Fruit fly (Drosophila melanogaster) whole organism, wandering third instar larva: ENCODE results near the gene nbs.
A peak's percentile ranks its signal among the peaks of the same experiment; 100 is the strongest.

Experiments used
- Abd-B ChIP-seq: fragments of >200 bp; optimal IDR thresholded peaks from 2 replicates; lab custom pipeline; 2017; ENCODE audit warnings: missing biosample characterization, missing genetic modification characterization
- CG32264 ChIP-seq: fragments of 200-800 bp; sonication (Bioruptor generic); optimal IDR thresholded peaks from 2 replicates; lab custom pipeline; 2016; ENCODE audit warnings: missing biosample characterization, missing genetic modification characterization
- CG9705 ChIP-seq: fragments of 200-800 bp; sonication (Bioruptor generic); optimal IDR thresholded peaks from 2 replicates; lab custom pipeline; 2018; ENCODE audit warnings: missing biosample characterization, mild to moderate bottlenecking, missing genetic modification characterization
- CrebA ChIP-seq: fragments of 200-800 bp; sonication (Bioruptor generic); optimal IDR thresholded peaks from 2 replicates; lab custom pipeline; 2016; ENCODE audit warnings: missing biosample characterization, mild to moderate bottlenecking, missing genetic modification characterization, borderline replicate concordance
- Dfd ChIP-seq: fragments of >200 bp; optimal IDR thresholded peaks from 2 replicates; lab custom pipeline; 2017; ENCODE audit warnings: missing biosample characterization, missing genetic modification characterization
- Dif ChIP-seq: fragments of 200-275, 200-300 bp; sonication (Bioruptor generic); optimal IDR thresholded peaks from 2 replicates; lab custom pipeline; 2018; ENCODE audit warnings: missing biosample characterization, missing genetic modification characterization; ENCODE audit not compliant: partially characterized antibody
- GATAd ChIP-seq: sonication (Bioruptor generic); optimal IDR thresholded peaks from 2 replicates; lab custom pipeline; 2016; ENCODE audit warnings: missing biosample characterization, missing genetic modification characterization
- HLH106 ChIP-seq: fragments of 200-800 bp; optimal IDR thresholded peaks from 3 replicates; lab custom pipeline; 2019; ENCODE audit warnings: missing biosample characterization, mild to moderate bottlenecking, missing genetic modification characterization, moderate library complexity
- Hnf4 ChIP-seq: fragments of 200-800 bp; sonication (Bioruptor generic); optimal IDR thresholded peaks from 2 replicates; lab custom pipeline; 2016; ENCODE audit warnings: missing biosample characterization, mild to moderate bottlenecking, missing genetic modification characterization
- Hr78 ChIP-seq: fragments of >200 bp; optimal IDR thresholded peaks from 2 replicates; lab custom pipeline; 2017; ENCODE audit warnings: missing biosample characterization, missing genetic modification characterization
- Hr83 ChIP-seq: fragments of 200-300 bp; sonication (Bioruptor generic); optimal IDR thresholded peaks from 2 replicates; lab custom pipeline; 2016; ENCODE audit warnings: missing biosample characterization, mild to moderate bottlenecking, missing genetic modification characterization, moderate library complexity; ENCODE audit not compliant: poor library complexity, severe bottlenecking
- Jra ChIP-seq: sonication (Bioruptor generic); optimal IDR thresholded peaks from 2 replicates; lab custom pipeline; 2016; ENCODE audit warnings: missing biosample characterization, missing genetic modification characterization
- Mio ChIP-seq: sonication (Bioruptor generic); optimal IDR thresholded peaks from 2 replicates; lab custom pipeline; 2016; ENCODE audit warnings: missing biosample characterization, missing genetic modification characterization
- Myc ChIP-seq: fragments of >200 bp; optimal IDR thresholded peaks from 2 replicates; lab custom pipeline; 2017
- N ChIP-seq: fragments of >200 bp; optimal IDR thresholded peaks from 2 replicates; lab custom pipeline; 2018; ENCODE audit warnings: missing biosample characterization, missing external identifiers, missing genetic modification characterization
- OdsH ChIP-seq: fragments of 200-800 bp; sonication (Bioruptor generic); optimal IDR thresholded peaks from 2 replicates; lab custom pipeline; 2016; ENCODE audit warnings: missing biosample characterization, mild to moderate bottlenecking, missing genetic modification characterization
- Rel ChIP-seq, 2 experiments: fragments of 200-800 bp; sonication (Bioruptor generic) in 1 of 2; optimal IDR thresholded peaks; 2 replicates in 1 of 2; 3 replicates in 1 of 2; lab custom pipeline; 2016 to 2019; ENCODE audit warnings: mild to moderate bottlenecking in 2 of 2, missing biosample characterization in 2 of 2, missing genetic modification characterization in 2 of 2, moderate library complexity in 1 of 2
- Sp1 ChIP-seq: fragments of 200-800 bp; sonication (Bioruptor generic); optimal IDR thresholded peaks from 3 replicates; lab custom pipeline; 2019; ENCODE audit warnings: missing biosample characterization, mild to moderate bottlenecking, missing genetic modification characterization, moderate library complexity
- Vsx2 ChIP-seq: fragments of 200-300, 225-300 bp; sonication (Bioruptor generic); optimal IDR thresholded peaks from 2 replicates; lab custom pipeline; 2018; ENCODE audit warnings: missing biosample characterization, missing genetic modification characterization; ENCODE audit not compliant: partially characterized antibody
- br ChIP-seq: fragments of 200-800 bp; sonication (Bioruptor generic); optimal IDR thresholded peaks from 2 replicates; lab custom pipeline; 2016; ENCODE audit warnings: missing biosample characterization, missing genetic modification characterization
- brk ChIP-seq: fragments of 200-800 bp; sonication (Bioruptor generic); optimal IDR thresholded peaks from 2 replicates; lab custom pipeline; 2016; ENCODE audit warnings: missing biosample characterization, mild to moderate bottlenecking, missing genetic modification characterization
- dl ChIP-seq, 2 experiments: fragments of 175-275, 200-275 bp in 1 of 2; fragments of 200-275 bp in 1 of 2; sonication (Bioruptor generic); optimal IDR thresholded peaks; lab custom pipeline; 2018; ENCODE audit warnings: mild to moderate bottlenecking in 2 of 2, missing biosample characterization in 2 of 2, missing genetic modification characterization in 2 of 2, moderate library complexity in 2 of 2; ENCODE audit not compliant: partially characterized antibody in 2 of 2, insufficient read depth in 1 of 2
- dmrt93B ChIP-seq: fragments of 200-800 bp; sonication (Bioruptor generic); optimal IDR thresholded peaks from 2 replicates; lab custom pipeline; 2018; ENCODE audit warnings: missing biosample characterization, mild to moderate bottlenecking, missing genetic modification characterization
- dsf ChIP-seq: sonication (Bioruptor generic); optimal IDR thresholded peaks from 2 replicates; lab custom pipeline; 2016; ENCODE audit warnings: missing biosample characterization, missing genetic modification characterization, borderline replicate concordance
- ey ChIP-seq: fragments of 200-800 bp; sonication (Bioruptor generic); optimal IDR thresholded peaks from 2 replicates; lab custom pipeline; 2016; ENCODE audit warnings: missing biosample characterization, missing genetic modification characterization
- foxo ChIP-seq, 2 experiments: fragments of 200-800 bp; sonication (Bioruptor generic); optimal IDR thresholded peaks; 2 replicates in 1 of 2; 3 replicates in 1 of 2; lab custom pipeline; 2016 to 2017; ENCODE audit warnings: missing biosample characterization in 2 of 2, missing genetic modification characterization in 2 of 2
- fru ChIP-seq: fragments of 200-800 bp; sonication (Bioruptor generic); optimal IDR thresholded peaks from 3 replicates; lab custom pipeline; 2016; ENCODE audit warnings: missing biosample characterization, mild to moderate bottlenecking, missing genetic modification characterization
- h ChIP-seq: fragments of 200-800 bp; sonication (Bioruptor generic); optimal IDR thresholded peaks from 3 replicates; lab custom pipeline; 2016; ENCODE audit warnings: missing biosample characterization, mild to moderate bottlenecking, missing genetic modification characterization
- jim ChIP-seq: fragments of 175-275, 200-325 bp; sonication (Bioruptor generic); optimal IDR thresholded peaks from 2 replicates; lab custom pipeline; 2016; ENCODE audit warnings: missing biosample characterization, mild to moderate bottlenecking, missing genetic modification characterization
- lola ChIP-seq: fragments of >200 bp; optimal IDR thresholded peaks from 2 replicates; lab custom pipeline; 2017; ENCODE audit warnings: missing biosample characterization, missing genetic modification characterization
- pan ChIP-seq: fragments of >200 bp; optimal IDR thresholded peaks from 2 replicates; lab custom pipeline; 2017
- psq ChIP-seq: fragments of 200-800 bp; sonication (Bioruptor generic); optimal IDR thresholded peaks from 3 replicates; lab custom pipeline; 2017; ENCODE audit warnings: missing biosample characterization, mild to moderate bottlenecking, missing genetic modification characterization, moderate library complexity
- rgr ChIP-seq: fragments of 200-800 bp; sonication (Bioruptor generic); optimal IDR thresholded peaks from 3 replicates; lab custom pipeline; 2016; ENCODE audit warnings: missing biosample characterization, mild to moderate bottlenecking, missing genetic modification characterization
- sage ChIP-seq: fragments of 200-800 bp; sonication (Bioruptor generic); optimal IDR thresholded peaks from 2 replicates; lab custom pipeline; 2016; ENCODE audit warnings: missing biosample characterization, mild to moderate bottlenecking, missing genetic modification characterization
- sv ChIP-seq: fragments of 200-800 bp; sonication (Bioruptor generic); optimal IDR thresholded peaks from 3 replicates; lab custom pipeline; 2016; ENCODE audit warnings: missing biosample characterization, missing genetic modification characterization
- tai ChIP-seq: sonication (Bioruptor generic); optimal IDR thresholded peaks from 2 replicates; lab custom pipeline; 2016; ENCODE audit warnings: missing biosample characterization, missing genetic modification characterization
- usp ChIP-seq: fragments of >200 bp; optimal IDR thresholded peaks from 2 replicates; lab custom pipeline; 2017; ENCODE audit warnings: missing biosample characterization, missing genetic modification characterization
- woc ChIP-seq: sonication (Bioruptor generic); optimal IDR thresholded peaks from 2 replicates; lab custom pipeline; 2016; ENCODE audit warnings: missing biosample characterization, mild to moderate bottlenecking, missing genetic modification characterization

The nbs gene

DNA sequence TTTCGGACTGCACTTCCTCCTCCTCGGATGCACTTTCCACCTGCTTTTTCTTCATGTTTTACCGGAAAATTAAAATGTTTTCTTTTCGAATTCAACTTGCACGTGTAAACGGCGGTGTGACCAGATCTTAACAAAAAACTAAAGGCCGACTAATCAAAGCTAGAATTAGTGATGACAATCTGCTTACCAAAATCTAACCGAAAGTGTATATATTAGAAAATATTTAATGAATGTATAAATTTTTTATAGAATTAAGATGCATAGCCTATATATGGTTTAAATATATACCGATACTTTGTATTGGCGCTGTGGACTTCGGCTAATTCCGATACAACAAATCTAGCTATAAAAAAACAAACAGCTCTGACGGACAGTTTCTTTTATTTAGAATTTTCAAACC is 4.1 kb downstream of the nbs start, which contains the start of the genes CG18178 and CG14174:
TSS of gene CG18178 (minus strand) at position 216 of the 400 bp plus-strand sequence.
TSS of gene CG14174 (plus strand) at position 400 of the 400 bp plus-strand sequence.
- TF ChIP-seq Dfd (GFP tag; lab: Kevin White, UChicago) (no peak), sage (GFP tag; lab: Kevin White, UChicago) (no peak), HLH106 (tag; lab: Kevin White, UChicago) (peak; percentile 84), foxo (GFP tag; optimal IDR thresholded peaks at IDR 0.05; lab: Kevin White, UChicago) (peak in 1 of 2 experiments; percentile 47), CrebA (GFP tag; lab: Kevin White, UChicago) (no peak), Jra (GFP tag; lab: Kevin White, UChicago) (no peak), br (no peak), Hnf4 (GFP tag; lab: Kevin White, UChicago) (no peak), pan (lab: Kevin White, UChicago) (no peak), OdsH (GFP tag; lab: Kevin White, UChicago) (peak; percentile 26), CG9705 (GFP tag; lab: Kevin White, UChicago) (peak; percentile 70), rgr (GFP tag; lab: Kevin White, UChicago) (peak; percentile 70), Hr83 (no peak), Myc (lab: Kevin White, UChicago) (peak; percentile 90), tai (GFP tag; lab: Kevin White, UChicago) (no peak), ey (GFP tag; lab: Kevin White, UChicago) (no peak), dsf (GFP tag; lab: Kevin White, UChicago) (no peak), dmrt93B (peak; percentile 48), Mio (GFP tag; lab: Kevin White, UChicago) (no peak), Abd-B (GFP tag; lab: Kevin White, UChicago) (no peak), Rel (GFP tag; optimal IDR thresholded peaks at IDR 0.05; lab: Kevin White, UChicago) (no peak), Rel (tag; optimal IDR thresholded peaks at IDR 0.05; lab: Kevin White, UChicago) (peak; percentile 82), CG32264 (GFP tag; lab: Kevin White, UChicago) (no peak), Vsx2 (no peak), h (GFP tag; lab: Kevin White, UChicago) (peak; percentile 39), fru (GFP tag; lab: Kevin White, UChicago) (no peak), Sp1 (GFP tag; lab: Kevin White, UChicago) (peak; percentile 73), sv (GFP tag; lab: Kevin White, UChicago) (peak; percentile 38), woc (GFP tag; lab: Kevin White, UChicago) (no peak), usp (GFP tag; lab: Kevin White, UChicago) (no peak), dl (GFP tag; optimal IDR thresholded peaks at IDR 0.05; lab: Kevin White, UChicago; ENCODE audit: insufficient read depth in 1 of 2, partially characterized antibody in 2 of 2) (no peak), jim (no peak), GATAd (GFP tag; lab: Kevin White, UChicago) (no peak), lola (GFP tag; lab: Kevin White, UChicago) (no peak), brk (no peak), psq (GFP tag; lab: Kevin White, UChicago) (peak; percentile 63), Hr78 (GFP tag; lab: Kevin White, UChicago) (no peak), N (GFP tag; lab: Kevin White, UChicago) (no peak), Dif (GFP tag; lab: Kevin White, UChicago) (no peak)

DNA sequence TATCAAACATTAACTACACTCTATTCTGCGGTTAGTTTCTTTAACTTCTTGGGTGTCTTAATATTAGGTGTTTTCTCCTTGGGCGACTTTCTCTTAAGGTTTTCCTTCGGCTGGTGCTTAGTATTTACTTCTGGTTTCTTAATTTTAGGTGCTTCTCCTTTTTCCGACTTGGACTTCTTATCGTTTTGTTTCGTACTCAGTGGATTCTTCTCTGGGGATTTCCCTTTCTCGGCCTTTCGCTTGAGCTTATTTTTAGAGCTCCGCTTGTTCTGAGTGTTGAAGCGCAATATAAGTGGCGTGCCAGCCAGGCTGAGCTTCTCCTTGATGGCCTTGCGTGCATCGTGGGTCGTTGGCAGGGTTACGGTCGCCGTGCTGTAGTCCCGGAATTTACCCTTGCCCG is 5.2 kb downstream of the nbs start:
- no peak for TF ChIP-seq Rel (GFP tag; optimal IDR thresholded peaks at IDR 0.05; lab: Kevin White, UChicago)
- TF ChIP-seq Rel (tag; optimal IDR thresholded peaks at IDR 0.05; lab: Kevin White, UChicago), result peak; percentile 98
- no peak for TF ChIP-seq h (GFP tag; lab: Kevin White, UChicago)

DNA sequence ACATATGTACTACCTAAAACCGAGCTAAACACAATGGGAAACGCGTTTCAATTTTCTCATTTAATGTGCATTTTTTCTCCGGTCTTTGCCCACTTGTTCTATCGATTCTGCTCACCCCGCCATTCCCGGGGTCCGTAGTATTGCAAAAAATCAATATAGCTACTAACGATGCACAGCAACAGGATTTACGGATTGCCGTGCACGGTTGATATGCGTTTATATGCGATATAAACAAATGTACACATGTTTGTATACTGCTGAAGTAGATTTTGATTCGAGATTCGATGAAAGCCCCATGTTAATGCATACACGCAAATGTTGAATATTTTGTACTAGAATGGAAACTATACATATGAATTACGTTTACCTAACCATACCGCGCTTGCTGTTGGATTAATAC is 5.9 kb downstream of the nbs start:
- TF ChIP-seq Dfd (GFP tag; lab: Kevin White, UChicago) (no peak), Vsx2 (no peak), CrebA (GFP tag; lab: Kevin White, UChicago) (no peak), Hr83 (no peak), GATAd (GFP tag; lab: Kevin White, UChicago) (no peak), pan (lab: Kevin White, UChicago) (no peak), usp (GFP tag; lab: Kevin White, UChicago) (no peak), sv (GFP tag; lab: Kevin White, UChicago) (no peak), woc (GFP tag; lab: Kevin White, UChicago) (no peak), ey (GFP tag; lab: Kevin White, UChicago) (no peak), dl (GFP tag; optimal IDR thresholded peaks at IDR 0.05; lab: Kevin White, UChicago; ENCODE audit: insufficient read depth in 1 of 2, partially characterized antibody in 2 of 2) (no peak), Abd-B (GFP tag; lab: Kevin White, UChicago) (no peak)
